Worm (Caenorhabditis elegans): ENCODE results near the gene T23F11.11.

DNA sequence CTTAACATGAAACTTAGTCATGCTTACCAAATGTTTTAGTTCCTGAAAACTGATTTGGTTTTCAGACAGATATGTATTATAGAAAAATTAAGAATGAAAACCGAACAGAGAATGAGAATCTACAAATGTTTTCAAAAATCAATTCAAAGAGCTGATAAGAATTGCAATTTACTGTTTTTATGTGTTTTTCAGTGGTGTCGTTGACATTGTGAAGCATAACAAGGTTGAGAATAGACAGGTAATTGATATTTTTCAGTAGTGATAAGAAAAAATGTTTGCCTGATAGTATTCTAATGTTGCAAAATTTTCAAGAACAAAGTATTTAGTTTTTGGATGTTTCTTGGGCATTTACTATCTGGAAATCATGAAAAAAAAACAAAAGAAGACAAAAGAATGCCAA is 28.1 kb downstream of the T23F11.11 start, which contains the start of gene pfas-1:
- TF ChIP-seq W03F9.2 (tag; optimal IDR thresholded peaks at IDR 0.05) (no peak), him-1 (tag; optimal IDR thresholded peaks at IDR 0.05) (no peak)

Data from whole organism, L4/young adult.